Worm (Caenorhabditis elegans) whole organism, late embryonic: Measurements from ENCODE around the gene C05E11.2.

Experiments used
- ama-1 ChIP-seq: fragments of 150-350 bp; optimal IDR thresholded peaks from 2 replicates; lab custom pipeline; 2014
- dmd-4 ChIP-seq: sonication (generic microtip); optimal IDR thresholded peaks from 2 replicates; lab custom pipeline; 2016; ENCODE audit warnings: borderline replicate concordance, missing genetic modification characterization, missing compliant biosample characterization
- elt-2 ChIP-seq: sonication (generic microtip); optimal IDR thresholded peaks from 2 replicates; lab custom pipeline; 2016; ENCODE audit warnings: missing genetic modification reagents, missing genetic modification characterization, missing compliant biosample characterization
- madf-2 ChIP-seq: sonication (generic microtip); optimal IDR thresholded peaks from 2 replicates; lab custom pipeline; 2017; ENCODE audit warnings: missing genetic modification characterization, missing compliant biosample characterization
- mec-3 ChIP-seq: sonication (generic microtip); optimal IDR thresholded peaks from 2 replicates; lab custom pipeline; 2016; ENCODE audit warnings: borderline replicate concordance, missing genetic modification characterization, missing compliant biosample characterization
- pqm-1 ChIP-seq: sonication (generic microtip); optimal IDR thresholded peaks from 2 replicates; lab custom pipeline; 2016; ENCODE audit warnings: missing genetic modification characterization, missing compliant biosample characterization
- rnt-1 ChIP-seq: sonication (generic microtip); optimal IDR thresholded peaks from 2 replicates; lab custom pipeline; 2016; ENCODE audit warnings: missing genetic modification characterization, missing compliant biosample characterization
- tbx-2 ChIP-seq: sonication (generic microtip); optimal IDR thresholded peaks from 2 replicates; lab custom pipeline; 2016; ENCODE audit warnings: missing genetic modification characterization, missing compliant biosample characterization
- unc-86 ChIP-seq: sonication (generic microtip); optimal IDR thresholded peaks from 2 replicates; lab custom pipeline; 2016; ENCODE audit warnings: missing genetic modification characterization, missing compliant biosample characterization

- no peak for TF ChIP-seq rnt-1 (tag; lab: Kevin White, UChicago)
- no peak for TF ChIP-seq unc-86
- TF ChIP-seq pqm-1 (tag; lab: Kevin White, UChicago) = no peak
- TF ChIP-seq mec-3 (tag; lab: Kevin White, UChicago) = no peak
- TF ChIP-seq dmd-4 = no peak
- TF ChIP-seq tbx-2 = no peak
- TF ChIP-seq elt-2 (tag; lab: Kevin White, UChicago) = no peak
- no peak for TF ChIP-seq ama-1
- no peak for TF ChIP-seq madf-2 (tag; lab: Kevin White, UChicago)
These were observed 30.7 kb upstream of the C05E11.2 start for ce11 chrX:4556028-4556427.
